Worm (Caenorhabditis elegans): ENCODE measurements around the gene col-124.

col-124 gene

DNA sequence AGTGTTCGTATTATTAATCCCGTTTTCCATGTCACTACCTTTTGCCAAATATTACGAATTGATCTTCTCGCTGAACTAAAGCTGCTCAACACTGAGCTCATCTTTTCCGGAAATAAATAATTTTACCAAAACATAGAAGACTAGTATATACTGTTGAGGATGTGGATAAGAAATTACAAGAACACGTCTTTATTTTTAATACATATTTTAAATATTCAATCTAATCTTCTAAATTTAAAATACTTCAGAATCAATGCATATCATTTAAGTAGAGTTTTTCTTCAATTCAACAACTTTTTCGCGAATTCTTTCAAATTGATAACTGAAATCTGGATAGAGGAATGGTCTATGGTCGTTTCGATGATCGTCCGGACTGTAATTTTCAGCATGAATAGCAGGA, 1.4 kb upstream of the col-124 start, which contains the start of gene abt-1:
abt-1 (minus strand) TSS at position 101 of the 400 bp plus-strand sequence.
- no peak for TF ChIP-seq him-1 (tag; optimal IDR thresholded peaks at IDR 0.05)
- no peak for TF ChIP-seq dao-5 (tag; optimal IDR thresholded peaks at IDR 0.05)

DNA sequence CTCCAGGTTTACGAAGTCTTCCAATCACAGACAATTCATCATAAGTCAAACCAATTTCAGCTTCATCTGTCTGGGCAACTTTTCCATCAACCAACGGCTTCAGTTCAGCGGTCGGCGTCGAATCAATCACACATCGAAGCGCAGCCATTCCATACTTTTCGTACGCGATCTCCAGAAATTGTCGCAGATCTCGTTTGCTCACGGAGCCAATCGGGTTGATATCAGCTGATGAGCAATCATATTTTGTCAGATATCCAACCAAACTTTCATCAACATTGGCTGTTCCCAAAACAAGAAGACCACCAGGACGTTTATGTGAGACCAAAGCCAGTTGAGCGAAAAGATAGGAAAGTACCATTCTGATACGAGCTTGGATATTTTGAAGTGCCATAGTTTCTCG, 858 bp upstream of the col-124 start:
- TF ChIP-seq him-1 (tag; optimal IDR thresholded peaks at IDR 0.05) (no peak), W03F9.2 (tag; optimal IDR thresholded peaks at IDR 0.05) (no peak), dao-5 (tag; optimal IDR thresholded peaks at IDR 0.05) (no peak)

DNA sequence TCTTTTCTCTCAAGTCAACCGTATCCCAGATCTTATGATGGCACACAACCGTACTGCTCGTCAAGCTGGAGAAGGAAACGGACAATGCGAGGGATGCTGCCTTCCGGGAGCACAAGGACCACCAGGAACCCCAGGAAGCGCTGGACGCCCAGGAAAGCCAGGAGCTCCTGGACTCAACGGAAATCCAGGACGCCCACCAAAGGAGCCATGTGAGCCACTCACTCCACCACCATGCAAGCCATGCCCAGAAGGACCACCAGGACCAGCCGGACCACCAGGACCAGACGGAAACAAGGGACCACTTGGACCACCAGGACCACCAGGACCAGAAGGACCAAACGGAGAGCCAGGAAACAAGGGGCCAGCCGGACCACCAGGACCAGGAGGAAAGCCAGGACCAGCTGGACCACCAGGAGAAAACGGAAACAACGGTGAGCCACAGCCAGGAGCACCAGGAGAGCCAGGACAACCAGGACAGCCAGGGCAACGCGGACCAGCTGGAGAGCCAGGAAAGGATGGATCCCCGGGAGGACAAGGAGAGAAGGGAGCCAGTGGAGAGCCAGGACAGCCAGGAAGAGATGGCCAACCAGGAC, 549 bp downstream of the col-124 start:
- TF ChIP-seq W03F9.2 (tag; optimal IDR thresholded peaks at IDR 0.05) (no peak), him-1 (tag; optimal IDR thresholded peaks at IDR 0.05) (no peak), dao-5 (tag; optimal IDR thresholded peaks at IDR 0.05) (no peak)

DNA sequence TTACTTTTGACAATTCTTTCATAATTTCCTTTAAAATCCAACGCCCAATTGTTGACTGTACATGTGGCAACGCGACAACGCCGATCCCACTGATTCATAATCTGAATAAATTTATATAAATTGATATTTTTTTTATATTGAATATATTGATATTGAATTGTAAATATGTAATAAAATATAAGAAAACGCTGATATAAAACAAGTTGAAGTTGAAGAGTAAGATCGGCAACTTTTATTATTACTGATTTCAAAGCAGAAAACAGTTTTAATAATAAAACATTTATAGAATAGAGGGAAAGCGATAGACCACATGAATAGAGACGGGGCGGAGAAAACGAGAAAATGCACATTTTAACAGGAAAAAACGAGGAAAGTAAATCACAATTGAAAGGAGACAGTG, 3.0 kb downstream of the col-124 start, which contains the start of gene qns-1:
qns-1 (minus strand) TSS at position 101 of the 400 bp plus-strand sequence.
- TF ChIP-seq him-1 (tag; optimal IDR thresholded peaks at IDR 0.05) (no peak), dao-5 (tag; optimal IDR thresholded peaks at IDR 0.05) (no peak), W03F9.2 (tag; optimal IDR thresholded peaks at IDR 0.05) (no peak)

DNA sequence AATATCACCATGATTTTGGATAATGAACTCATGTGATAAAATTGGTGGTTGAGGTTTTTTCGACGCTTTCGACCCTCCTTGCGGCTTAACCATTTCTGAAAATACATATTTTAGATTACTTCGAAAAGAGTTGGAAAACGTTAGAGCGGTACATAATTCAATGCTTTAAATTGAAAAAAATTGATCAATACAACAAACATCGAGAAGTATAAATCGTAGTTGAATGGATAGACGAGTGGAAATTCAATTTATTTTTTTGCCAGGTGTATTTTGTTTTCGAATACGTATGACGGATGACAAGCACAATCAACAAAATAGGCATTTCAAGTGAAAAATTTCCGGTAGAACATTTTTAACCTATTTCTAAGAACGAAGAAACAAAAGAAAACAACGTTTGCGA, 4.9 kb downstream of the col-124 start, which contains the start of gene tram-1:
tram-1 (minus strand) TSS at position 101 of the 400 bp plus-strand sequence.
- TF ChIP-seq W03F9.2 (tag; optimal IDR thresholded peaks at IDR 0.05) = no peak
- TF ChIP-seq dao-5 (tag; optimal IDR thresholded peaks at IDR 0.05) = no peak
- no peak for TF ChIP-seq him-1 (tag; optimal IDR thresholded peaks at IDR 0.05)

DNA sequence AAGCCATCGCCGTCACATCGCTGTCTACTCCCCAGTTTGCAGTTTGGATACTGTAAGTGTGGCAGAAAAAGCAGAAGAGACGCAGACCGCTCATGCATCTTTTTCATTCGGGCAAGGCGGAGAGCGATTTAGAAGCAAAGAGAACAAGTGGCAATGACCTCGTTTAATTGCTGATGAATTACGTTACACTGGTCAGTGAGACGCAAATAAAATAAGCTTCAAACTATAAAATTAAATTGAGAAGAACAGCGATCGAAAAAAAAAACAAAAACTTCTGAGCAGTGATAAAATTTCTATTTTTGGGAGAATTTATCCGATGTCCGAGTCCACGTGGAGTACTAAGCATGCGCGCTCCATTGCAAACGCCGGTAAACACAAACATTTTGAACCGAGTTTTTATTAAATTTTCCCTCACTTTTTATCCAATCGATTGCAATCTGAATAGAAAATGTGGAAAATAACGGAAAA, 5.9 kb downstream of the col-124 start, which contains the start of gene C24F3.2:
C24F3.2 (plus strand) TSS at position 418 of the 468 bp plus-strand sequence.
- TF ChIP-seq dao-5 (tag; optimal IDR thresholded peaks at IDR 0.05) (no peak), him-1 (tag; optimal IDR thresholded peaks at IDR 0.05) (peak; percentile 7)

DNA sequence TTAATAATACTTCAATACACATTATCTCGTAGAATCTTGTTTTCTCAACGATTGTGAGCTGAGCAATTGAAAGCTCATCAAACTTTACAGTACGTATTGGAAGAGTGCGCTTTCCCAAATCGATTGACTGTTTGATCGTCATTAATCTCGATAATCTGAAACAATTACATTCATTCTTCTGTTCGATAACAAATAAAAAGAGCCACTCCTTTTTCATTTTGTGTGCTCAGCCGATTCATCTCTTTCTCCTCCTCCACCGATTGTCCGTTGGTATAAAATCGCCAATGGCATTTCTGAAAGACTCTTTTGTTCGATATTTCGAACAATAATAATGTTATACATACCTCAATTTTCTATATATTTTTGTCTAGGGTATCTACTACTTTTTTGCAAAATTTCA, 7.5 kb downstream of the col-124 start, which contains the start of gene nas-12:
nas-12 (plus strand) TSS at position 301 of the 400 bp plus-strand sequence.
- no peak for TF ChIP-seq dao-5 (tag; optimal IDR thresholded peaks at IDR 0.05)
- TF ChIP-seq him-1 (tag; optimal IDR thresholded peaks at IDR 0.05) = no peak
- TF ChIP-seq W03F9.2 (tag; optimal IDR thresholded peaks at IDR 0.05) = no peak

DNA sequence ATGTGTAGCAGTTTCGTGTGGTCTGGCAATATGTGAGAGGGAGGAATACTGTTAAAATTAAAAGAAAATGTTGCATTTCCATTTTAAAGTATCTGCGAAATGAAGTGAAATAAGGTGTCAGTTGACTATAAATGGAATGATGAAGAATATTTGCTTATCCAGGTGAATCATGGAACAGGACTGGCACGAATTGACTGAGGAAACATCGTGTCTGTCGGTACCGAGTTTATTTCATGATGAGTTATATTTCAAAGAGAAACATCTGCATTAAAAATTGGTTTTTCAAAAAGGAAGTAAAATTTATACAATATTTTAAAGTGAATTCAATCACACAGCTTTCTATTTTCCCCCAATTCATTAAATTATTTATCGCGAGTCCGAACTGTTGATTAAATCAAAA, 11.3 kb downstream of the col-124 start, which contains the start of gene F01G10.6:
F01G10.6 (minus strand) TSS at position 101 of the 400 bp plus-strand sequence.
- no peak for TF ChIP-seq him-1 (tag; optimal IDR thresholded peaks at IDR 0.05)
- no peak for TF ChIP-seq W03F9.2 (tag; optimal IDR thresholded peaks at IDR 0.05)
- no peak for TF ChIP-seq dao-5 (tag; optimal IDR thresholded peaks at IDR 0.05)

DNA sequence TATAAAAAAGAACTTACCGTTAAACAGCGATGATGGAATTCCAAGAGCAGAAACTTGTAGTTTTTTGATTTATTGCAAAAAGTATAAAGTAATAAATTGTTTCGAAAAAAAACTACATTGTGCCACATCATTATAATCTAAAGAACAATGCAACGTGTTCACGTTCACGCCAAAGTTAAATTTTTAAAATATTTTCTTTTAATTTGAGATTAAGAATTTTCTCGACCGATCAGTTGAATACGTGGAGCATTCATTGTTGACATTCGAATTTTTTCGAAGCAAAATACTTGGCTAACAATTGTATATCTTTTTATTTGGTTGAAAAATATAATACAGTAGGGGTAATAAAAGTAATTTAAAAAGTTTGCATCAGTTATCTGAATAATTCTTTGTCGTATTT, 14.7 kb downstream of the col-124 start, which contains the start of gene F01G10.5:
F01G10.5 (minus strand) TSS at position 101 of the 400 bp plus-strand sequence.
- TF ChIP-seq dao-5 (tag; optimal IDR thresholded peaks at IDR 0.05) = no peak
- TF ChIP-seq W03F9.2 (tag; optimal IDR thresholded peaks at IDR 0.05) = no peak
- no peak for TF ChIP-seq him-1 (tag; optimal IDR thresholded peaks at IDR 0.05)

DNA sequence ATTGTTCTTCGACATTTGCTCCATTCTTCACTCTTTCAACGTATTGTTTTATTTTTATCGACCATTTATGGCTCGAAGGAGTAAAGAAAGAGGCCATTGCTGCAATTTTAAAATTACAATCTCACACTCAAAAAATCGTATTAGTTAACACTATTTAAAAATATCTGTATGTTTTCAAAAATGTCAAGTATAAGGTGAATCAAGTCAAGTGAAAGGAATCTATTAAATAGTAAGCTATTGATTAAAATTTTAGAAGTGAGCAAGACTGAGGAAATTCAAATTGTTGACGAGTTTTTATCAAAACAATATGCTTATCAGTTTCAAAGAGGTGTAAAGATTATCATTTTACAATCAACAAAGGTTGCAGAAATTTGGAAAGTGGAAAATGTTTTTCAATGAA, 16.2 kb downstream of the col-124 start, which contains the start of gene F01G10.4:
F01G10.4 (minus strand) TSS at position 101 of the 400 bp plus-strand sequence.
- TF ChIP-seq him-1 (tag; optimal IDR thresholded peaks at IDR 0.05) (no peak), W03F9.2 (tag; optimal IDR thresholded peaks at IDR 0.05) (no peak), dao-5 (tag; optimal IDR thresholded peaks at IDR 0.05) (no peak)

DNA sequence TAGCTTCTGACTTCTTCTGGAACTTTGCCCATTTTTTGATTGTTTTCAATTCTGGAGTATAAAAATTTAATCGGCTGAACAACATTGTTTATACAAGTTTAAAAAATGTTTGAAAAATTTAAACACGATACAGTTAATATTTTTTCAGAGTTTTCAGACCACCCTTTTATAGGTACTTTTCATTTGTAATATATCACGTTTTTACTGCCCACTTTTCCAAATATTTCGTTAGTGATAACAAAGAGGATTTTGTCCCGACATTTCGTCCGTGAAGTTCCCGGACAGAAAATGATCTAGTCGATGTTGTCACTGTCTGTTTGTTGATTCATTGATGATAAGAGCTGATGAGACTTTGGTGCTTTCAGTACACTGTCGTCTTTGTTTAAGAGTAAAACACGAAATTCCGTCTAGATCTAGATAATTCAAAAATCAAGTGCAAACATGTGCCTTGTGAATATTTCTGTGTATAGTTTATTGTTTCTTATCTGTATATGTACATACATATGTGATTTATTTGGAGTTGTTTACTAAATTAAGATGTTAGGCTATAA, 19.1 kb downstream of the col-124 start, which contains the start of gene ech-9:
ech-9 (minus strand) TSS at position 51 of the 551 bp plus-strand sequence.
- TF ChIP-seq him-1 (tag; optimal IDR thresholded peaks at IDR 0.05) (no peak), dao-5 (tag; optimal IDR thresholded peaks at IDR 0.05) (no peak), W03F9.2 (tag; optimal IDR thresholded peaks at IDR 0.05) (no peak)

DNA sequence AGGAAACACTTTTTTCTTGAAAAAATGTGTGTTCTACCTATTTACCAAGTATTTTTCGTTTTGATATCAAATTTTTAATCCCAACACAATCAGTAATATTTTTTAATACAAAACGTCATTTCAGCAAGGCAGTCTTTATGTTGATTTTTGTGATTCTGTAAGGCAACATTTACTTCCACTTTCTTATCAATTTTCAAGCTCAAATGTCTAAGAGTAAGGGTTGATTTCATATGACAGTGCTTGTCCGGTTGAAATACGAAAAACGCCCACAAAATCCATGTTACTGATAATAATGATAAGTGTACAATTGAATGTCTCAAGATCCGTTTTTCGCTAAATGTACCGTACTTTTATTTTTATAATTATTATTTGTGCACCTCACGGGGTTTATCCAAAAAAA, 19.9 kb downstream of the col-124 start:
- TF ChIP-seq him-1 (tag; optimal IDR thresholded peaks at IDR 0.05) (no peak), dao-5 (tag; optimal IDR thresholded peaks at IDR 0.05) (no peak)

DNA sequence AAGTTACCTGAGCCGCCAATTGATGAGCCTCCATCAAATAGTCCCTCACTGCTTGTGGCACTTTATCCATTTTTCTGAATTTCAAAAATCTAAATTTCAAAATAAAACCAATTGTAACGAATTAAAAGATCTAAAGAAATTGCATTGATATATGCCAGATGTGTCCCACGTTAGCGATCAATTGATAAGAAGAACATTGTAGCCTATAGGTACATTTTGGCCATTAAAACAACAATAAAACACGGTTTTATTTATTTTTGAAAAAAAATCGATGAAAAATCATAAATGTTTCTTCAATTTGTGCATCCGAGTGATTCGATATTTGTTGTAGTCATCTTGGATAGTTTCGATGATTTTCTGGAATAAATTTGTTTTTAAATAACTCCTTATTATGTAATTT, 22.8 kb downstream of the col-124 start, which contains the start of gene ech-8:
ech-8 (minus strand) TSS at position 132 of the 400 bp plus-strand sequence.
- TF ChIP-seq W03F9.2 (tag; optimal IDR thresholded peaks at IDR 0.05) (no peak), him-1 (tag; optimal IDR thresholded peaks at IDR 0.05) (no peak), dao-5 (tag; optimal IDR thresholded peaks at IDR 0.05) (no peak)

DNA sequence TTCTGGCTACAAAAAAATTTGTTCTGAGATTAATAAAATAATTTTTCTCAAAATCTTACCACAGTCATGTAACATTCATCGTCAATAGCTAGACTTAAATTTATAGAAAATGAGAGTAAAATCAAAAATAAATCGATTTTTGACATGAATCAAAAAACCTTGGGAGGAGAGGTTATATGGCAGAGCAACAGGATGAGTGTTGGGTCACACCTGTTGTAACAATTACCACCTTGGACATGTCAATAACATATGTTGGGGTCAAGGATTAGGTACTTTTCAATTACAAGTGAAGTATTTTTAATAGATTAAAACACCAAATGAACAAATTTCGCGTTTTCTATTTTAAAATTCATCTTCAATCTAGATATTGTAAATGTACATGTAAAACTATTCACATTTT, 25.4 kb downstream of the col-124 start, which contains the start of gene lipl-7:
lipl-7 (minus strand) TSS at position 165 of the 400 bp plus-strand sequence.
- TF ChIP-seq him-1 (tag; optimal IDR thresholded peaks at IDR 0.05) (no peak), dao-5 (tag; optimal IDR thresholded peaks at IDR 0.05) (no peak), W03F9.2 (tag; optimal IDR thresholded peaks at IDR 0.05) (no peak)

All from whole organism, L4/young adult.